Worm (Caenorhabditis elegans) whole organism, mixed stage, embryonic: Measurements from ENCODE around the gene mrp-7.

Source experiments
- ces-1 ChIP-seq: fragments of 150-350 bp; optimal IDR thresholded peaks from 2 replicates; lab custom pipeline; 2014; ENCODE audit warnings: missing biosample characterization, missing genetic modification reagents, missing genetic modification characterization
- mep-1 ChIP-seq: fragments of 150-350 bp; optimal IDR thresholded peaks from 2 replicates; lab custom pipeline; 2017; ENCODE audit warnings: missing biosample characterization, missing genetic modification reagents, missing genetic modification characterization, inconsistent platforms
- mls-2 ChIP-seq: sonication (generic microtip); optimal IDR thresholded peaks from 2 replicates; lab custom pipeline; 2016; ENCODE audit warnings: mild to moderate bottlenecking, missing genetic modification characterization, moderate library complexity, missing compliant biosample characterization
- nhr-76 ChIP-seq: sonication (generic microtip); optimal IDR thresholded peaks from 2 replicates; lab custom pipeline; 2017; ENCODE audit warnings: missing biosample characterization, missing genetic modification characterization
- snpc-4 ChIP-seq: fragments of 150-350 bp; optimal IDR thresholded peaks from 2 replicates; lab custom pipeline; 2014; ENCODE audit warnings: missing biosample characterization, missing genetic modification characterization

- TF ChIP-seq mls-2 (tag; lab: Kevin White, UChicago) (no peak), nhr-76 (no peak), ces-1 (no peak), snpc-4 (no peak), mep-1 (tag; lab: Kevin White, UChicago) (no peak)
These were observed 22.9 kb downstream of the mrp-7 start, which contains the start of the genes Y43F8C.13 and ani-3 for ce11 chrV:19697348-19698172.
